Fruit fly (Drosophila melanogaster) whole organism, embryonic: ENCODE measurements around the gene brv3.

Experiments used
- ATbp ChIP-seq: fragments of 200-800 bp; sonication (Bioruptor generic); optimal IDR thresholded peaks from 2 replicates; lab custom pipeline; 2017; ENCODE audit warnings: missing biosample characterization, mild to moderate bottlenecking, missing genetic modification characterization, missing genetic modification reagents
- Atf3 ChIP-seq: fragments of 200-800 bp; sonication (Bioruptor generic); optimal IDR thresholded peaks from 3 replicates; lab custom pipeline; 2016; ENCODE audit warnings: missing biosample characterization, missing genetic modification characterization
- CG10321 ChIP-seq: fragments of 200-800 bp; sonication (Bioruptor generic); IDR thresholded peaks from 2 replicates; pipeline ENCODE4 v1.3.6; 2022; ENCODE audit warnings: missing biosample characterization, missing genetic modification characterization
- CG11398 ChIP-seq: fragments of 200-800 bp; sonication (Bioruptor generic); optimal IDR thresholded peaks from 2 replicates; lab custom pipeline; 2016; ENCODE audit warnings: missing biosample characterization, missing genetic modification characterization
- CG11504 ChIP-seq: fragments of 200-800 bp; sonication (Bioruptor generic); optimal IDR thresholded peaks from 3 replicates; lab custom pipeline; 2019; ENCODE audit warnings: missing biosample characterization, mild to moderate bottlenecking, missing genetic modification characterization, moderate library complexity
- CG11560 ChIP-seq: fragments of 200-800 bp; sonication (Bioruptor generic); IDR thresholded peaks from 3 replicates; pipeline ENCODE4 v1.3.6; 2022; ENCODE audit warnings: missing biosample characterization, missing genetic modification characterization
- CG12071 ChIP-seq: fragments of 200-800 bp; sonication (Bioruptor generic); optimal IDR thresholded peaks from 3 replicates; lab custom pipeline; 2018; ENCODE audit warnings: missing biosample characterization, mild to moderate bottlenecking, missing genetic modification characterization
- CG12104 ChIP-seq: fragments of 200-800 bp; sonication (Bioruptor generic); optimal IDR thresholded peaks from 3 replicates; lab custom pipeline; 2016; ENCODE audit warnings: missing biosample characterization, missing genetic modification characterization
- CG13296 ChIP-seq: fragments of 200-800 bp; sonication (Bioruptor generic); optimal IDR thresholded peaks from 3 replicates; lab custom pipeline; 2018; ENCODE audit warnings: missing biosample characterization, mild to moderate bottlenecking, missing genetic modification characterization
- CG17568 ChIP-seq: fragments of 200-800 bp; sonication (Bioruptor generic); optimal IDR thresholded peaks from 2 replicates; lab custom pipeline; 2018; ENCODE audit warnings: missing biosample characterization, mild to moderate bottlenecking, missing genetic modification characterization, moderate library complexity
- CG18599 ChIP-seq: fragments of 200-800 bp; sonication (Bioruptor generic); optimal IDR thresholded peaks from 3 replicates; lab custom pipeline; 2017; ENCODE audit warnings: missing biosample characterization, missing genetic modification characterization, mild to moderate bottlenecking, moderate library complexity, missing genetic modification reagents
- CG30403 ChIP-seq: fragments of 200-800 bp; sonication (Bioruptor generic); optimal IDR thresholded peaks from 3 replicates; lab custom pipeline; 2016; ENCODE audit warnings: missing biosample characterization, missing genetic modification characterization
- CG3407 ChIP-seq: fragments of 200-800 bp; sonication (Bioruptor generic); optimal IDR thresholded peaks from 2 replicates; lab custom pipeline; 2018; ENCODE audit warnings: missing biosample characterization, mild to moderate bottlenecking, missing genetic modification characterization
- CG34422 ChIP-seq: fragments of 200-800 bp; sonication (Bioruptor generic); IDR thresholded peaks from 3 replicates; pipeline ENCODE4 v1.3.6; 2022; ENCODE audit warnings: missing biosample characterization, missing genetic modification characterization
- CG5953 ChIP-seq: fragments of 200-800 bp; sonication (Bioruptor generic); IDR thresholded peaks from 2 replicates; pipeline ENCODE4 v1.3.6; 2022; ENCODE audit warnings: missing biosample characterization, missing genetic modification characterization
- CG7372 ChIP-seq: fragments of 200-800 bp; sonication (Bioruptor generic); IDR thresholded peaks from 2 replicates; pipeline ENCODE4 v1.3.6; 2022; ENCODE audit warnings: missing biosample characterization, missing genetic modification characterization
- CG8290 ChIP-seq, 3 experiments: fragments of 200-800 bp; sonication (Bioruptor generic); optimal IDR thresholded peaks; 2 replicates each; lab custom pipeline; 2016 to 2019; ENCODE audit warnings: missing biosample characterization in 3 of 3, missing genetic modification characterization in 3 of 3, mild to moderate bottlenecking in 2 of 3, moderate library complexity in 1 of 3
- CG8359 ChIP-seq: fragments of 200-800 bp; sonication (Bioruptor generic); optimal IDR thresholded peaks from 2 replicates; lab custom pipeline; 2017; ENCODE audit warnings: missing biosample characterization, mild to moderate bottlenecking, missing genetic modification characterization, borderline replicate concordance
- CG9876 ChIP-seq: fragments of 200-800 bp; sonication (Bioruptor generic); optimal IDR thresholded peaks from 2 replicates; lab custom pipeline; 2016; ENCODE audit warnings: missing biosample characterization, missing genetic modification characterization
- CG9932 ChIP-seq: fragments of 200-800 bp; sonication (Bioruptor generic); IDR thresholded peaks from 2 replicates; pipeline ENCODE4 v1.3.6; 2022; ENCODE audit warnings: missing biosample characterization, missing genetic modification characterization
- CHES-1-like ChIP-seq: fragments of 200-800 bp; sonication (Bioruptor generic); optimal IDR thresholded peaks from 2 replicates; lab custom pipeline; 2016; ENCODE audit warnings: missing biosample characterization, missing genetic modification characterization
- D19A ChIP-seq: fragments of 200-800 bp; optimal IDR thresholded peaks from 3 replicates; lab custom pipeline; 2019; ENCODE audit warnings: missing biosample characterization, mild to moderate bottlenecking, missing genetic modification characterization, moderate library complexity
- Doc2 ChIP-seq: fragments of 200-800 bp; sonication (Bioruptor generic); IDR thresholded peaks from 2 replicates; pipeline ENCODE4 v1.3.6; 2022; ENCODE audit warnings: missing biosample characterization, missing genetic modification characterization
- Hey ChIP-seq: fragments of 200-800 bp; sonication (Bioruptor generic); optimal IDR thresholded peaks from 3 replicates; lab custom pipeline; 2018; ENCODE audit warnings: missing biosample characterization, mild to moderate bottlenecking, missing genetic modification characterization
- Kr ChIP-seq: fragments of 200-800 bp; sonication (Bioruptor generic); optimal IDR thresholded peaks from 2 replicates; lab custom pipeline; 2017; ENCODE audit warnings: missing biosample characterization, mild to moderate bottlenecking, missing genetic modification characterization
- Mes4 ChIP-seq: fragments of 200-800 bp; sonication (Bioruptor generic); optimal IDR thresholded peaks from 2 replicates; lab custom pipeline; 2016; ENCODE audit warnings: missing biosample characterization, missing genetic modification characterization
- Nf-YC ChIP-seq: fragments of 200-800 bp; optimal IDR thresholded peaks from 3 replicates; lab custom pipeline; 2019; ENCODE audit warnings: missing biosample characterization, mild to moderate bottlenecking, missing genetic modification characterization, moderate library complexity
- Ptx1 ChIP-seq: fragments of 200-800 bp; sonication (Bioruptor generic); IDR thresholded peaks from 2 replicates; pipeline ENCODE4 v1.3.6; 2022; ENCODE audit warnings: missing biosample characterization, missing genetic modification characterization
- Sin3A ChIP-seq: fragments of >200 bp; optimal IDR thresholded peaks from 2 replicates; lab custom pipeline; 2018
- bowl ChIP-seq: fragments of 200-800 bp; sonication (Bioruptor generic); IDR thresholded peaks from 2 replicates; pipeline ENCODE4 v1.3.6; 2022; ENCODE audit warnings: missing biosample characterization, missing genetic modification characterization
- cato ChIP-seq: fragments of 200-800 bp; sonication (Bioruptor generic); optimal IDR thresholded peaks from 2 replicates; lab custom pipeline; 2016; ENCODE audit warnings: missing biosample characterization, missing genetic modification characterization, borderline replicate concordance
- chinmo ChIP-seq: fragments of 200-800 bp; sonication (Bioruptor generic); IDR thresholded peaks from 4 replicates; pipeline ENCODE4 v1.3.6; 2022; ENCODE audit warnings: missing biosample characterization, missing genetic modification characterization; ENCODE audit not compliant: partially characterized antibody
- croc ChIP-seq: fragments of 200-800 bp; sonication (Bioruptor generic); conservative IDR thresholded peaks from 3 replicates; pipeline ENCODE4 v1.3.6; 2022; ENCODE audit warnings: missing biosample characterization, missing genetic modification characterization
- crp ChIP-seq, 2 experiments: fragments of 200-800 bp; sonication (Bioruptor generic); optimal IDR thresholded peaks; 2 replicates in 1 of 2; 3 replicates in 1 of 2; lab custom pipeline; 2017; ENCODE audit warnings: missing biosample characterization in 2 of 2, missing genetic modification characterization in 2 of 2, mild to moderate bottlenecking in 1 of 2, moderate library complexity in 1 of 2
- dimm ChIP-seq: fragments of 200-800 bp; sonication (Bioruptor generic); IDR thresholded peaks from 2 replicates; pipeline ENCODE4 v1.3.6; 2022; ENCODE audit warnings: missing biosample characterization, missing genetic modification characterization
- dmrt99B ChIP-seq: fragments of 200-800 bp; sonication (Bioruptor generic); optimal IDR thresholded peaks from 2 replicates; lab custom pipeline; 2018; ENCODE audit warnings: missing biosample characterization, mild to moderate bottlenecking, missing genetic modification characterization, moderate library complexity
- dysf ChIP-seq: fragments of 200-800 bp; sonication (Bioruptor generic); IDR thresholded peaks from 3 replicates; pipeline ENCODE4 v1.3.6; 2022; ENCODE audit warnings: missing biosample characterization, missing genetic modification characterization
- ewg ChIP-seq: fragments of 200-800 bp; sonication (Bioruptor generic); optimal IDR thresholded peaks from 3 replicates; lab custom pipeline; 2017; ENCODE audit warnings: mild to moderate bottlenecking, missing biosample characterization, missing genetic modification reagents, missing genetic modification characterization
- fd64A ChIP-seq: fragments of 200-800 bp; sonication (Bioruptor generic); optimal IDR thresholded peaks from 3 replicates; lab custom pipeline; 2018; ENCODE audit warnings: missing biosample characterization, mild to moderate bottlenecking, missing genetic modification characterization
- jumu ChIP-seq: fragments of 200-800 bp; sonication (Bioruptor generic); optimal IDR thresholded peaks from 3 replicates; lab custom pipeline; 2016; ENCODE audit warnings: missing biosample characterization, missing genetic modification characterization
- nau ChIP-seq: fragments of 200-800 bp; sonication (Bioruptor generic); optimal IDR thresholded peaks from 3 replicates; lab custom pipeline; 2017; ENCODE audit warnings: missing biosample characterization, mild to moderate bottlenecking, missing genetic modification characterization, missing genetic modification reagents
- nmo ChIP-seq: fragments of 200-800 bp; sonication (Bioruptor generic); optimal IDR thresholded peaks from 2 replicates; lab custom pipeline; 2018; ENCODE audit warnings: missing biosample characterization, mild to moderate bottlenecking, missing genetic modification characterization, moderate library complexity
- oc ChIP-seq: fragments of 200-800 bp; sonication (Bioruptor generic); optimal IDR thresholded peaks from 2 replicates; lab custom pipeline; 2018; ENCODE audit warnings: missing biosample characterization, mild to moderate bottlenecking, missing genetic modification characterization, moderate library complexity
- pan ChIP-seq, 4 experiments: fragments of >200 bp in 3 of 4; fragments of 200-800 bp in 1 of 4; sonication (Bioruptor generic) in 1 of 4; optimal IDR thresholded peaks in 3 of 4; IDR thresholded peaks in 1 of 4; 2 replicates each; pipeline versions ENCODE4 v1.3.6 to Lab custom; 2017 to 2022; ENCODE audit warnings: missing biosample characterization in 2 of 4, missing genetic modification characterization in 2 of 4, mixed read lengths in 1 of 4
- pb ChIP-seq: fragments of 200-800 bp; sonication (Bioruptor generic); optimal IDR thresholded peaks from 3 replicates; lab custom pipeline; 2016; ENCODE audit warnings: missing biosample characterization, missing genetic modification characterization
- run ChIP-seq: fragments of 200-800 bp; sonication (Bioruptor generic); optimal IDR thresholded peaks from 3 replicates; lab custom pipeline; 2018; ENCODE audit warnings: missing biosample characterization, mild to moderate bottlenecking, missing genetic modification characterization
- sens-2 ChIP-seq: fragments of 200-800 bp; sonication (Bioruptor generic); IDR thresholded peaks from 2 replicates; pipeline ENCODE4 v1.3.6; 2022; ENCODE audit warnings: missing biosample characterization, missing genetic modification characterization
- sug ChIP-seq: fragments of 200-800 bp; optimal IDR thresholded peaks from 2 replicates; lab custom pipeline; 2019; ENCODE audit warnings: missing biosample characterization, mild to moderate bottlenecking, missing genetic modification characterization, moderate library complexity
- wek ChIP-seq: fragments of 200-800 bp; sonication (Bioruptor generic); optimal IDR thresholded peaks from 3 replicates; lab custom pipeline; 2018; ENCODE audit warnings: missing biosample characterization, mild to moderate bottlenecking, missing genetic modification characterization, moderate library complexity

brv3 gene

DNA sequence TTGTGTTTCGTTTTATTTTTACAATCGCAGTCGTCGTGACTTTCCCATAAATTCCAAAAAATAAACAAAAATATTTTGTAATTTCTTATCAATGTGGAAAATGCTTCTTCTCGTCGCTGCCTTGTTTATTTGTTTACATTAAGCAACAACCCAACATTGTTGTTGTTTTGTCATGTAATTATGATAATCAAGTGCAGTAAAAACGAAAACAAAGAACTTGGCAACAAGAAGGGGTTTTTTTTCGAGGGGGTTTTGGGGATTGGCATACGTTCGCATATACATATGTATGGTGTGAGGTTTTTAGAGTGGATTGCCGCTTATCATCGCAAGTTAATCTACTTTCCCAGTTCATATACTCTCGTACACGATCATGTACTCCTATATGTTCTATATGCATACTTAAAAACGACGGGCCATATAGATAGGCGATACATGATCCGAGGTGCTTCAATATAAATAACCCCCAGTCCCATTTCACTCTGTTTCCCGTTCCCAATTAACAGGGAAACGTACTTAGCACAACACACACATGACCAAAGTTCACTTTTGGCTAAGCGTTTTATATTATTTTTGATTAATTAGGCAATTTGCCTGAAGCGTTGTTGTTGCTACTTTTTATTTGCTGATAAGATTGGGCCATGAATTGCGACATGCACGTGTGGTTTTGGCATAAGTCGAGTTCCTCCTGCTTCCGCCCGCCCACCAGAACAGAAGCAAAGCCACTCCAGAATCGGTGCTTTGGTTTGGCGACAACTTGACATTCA is 29.3 kb upstream of the brv3 start (continued):
- TF ChIP-seq chinmo (0 out of 4 replicates have a peak, but pooled peaks have one; percentile 30), pan (optimal IDR thresholded peaks at IDR 0.05; lab: Kevin White, UChicago) (no peak), pan (GFP tag; optimal IDR thresholded peaks at IDR 0.05 in 1 of 2, IDR thresholded peaks at IDR 0.05 in 1 of 2) (no peak), CG9876 (no peak), CG9932 (GFP tag; lab: Robert Waterston, UW) (no peak), CG11504 (tag; lab: Kevin White, UChicago) (peak; percentile 26), dysf (GFP tag; lab: Robert Waterston, UW) (no peak), croc (GFP tag; lab: Robert Waterston, UW) (no peak), Kr (GFP tag; lab: Kevin White, UChicago) (no peak), cato (GFP tag; lab: Kevin White, UChicago) (no peak), nmo (GFP tag; lab: Kevin White, UChicago) (no peak), Sin3A (no peak), Mes4 (GFP tag; lab: Kevin White, UChicago) (no peak), CG11398 (GFP tag; lab: Kevin White, UChicago) (no peak), CG3407 (GFP tag; lab: Kevin White, UChicago) (peak; percentile 35), CG34422 (GFP tag; lab: Robert Waterston, UW) (no peak), CG11560 (tag; lab: Robert Waterston, UW) (no peak), CG10321 (GFP tag; lab: Robert Waterston, UW) (no peak), Nf-YC (no peak), dimm (GFP tag; lab: Robert Waterston, UW) (no peak), CG13296 (peak; percentile 25), CG18599 (GFP tag; lab: Kevin White, UChicago) (no peak), ewg (GFP tag; lab: Kevin White, UChicago) (no peak), oc (peak; percentile 19), CG7372 (no peak), Atf3 (GFP tag; lab: Kevin White, UChicago) (no peak), run (peak; percentile 15), D19A (peak; percentile 7), crp (GFP tag; optimal IDR thresholded peaks at IDR 0.05; lab: Kevin White, UChicago) (no peak), CG17568 (GFP tag; lab: Kevin White, UChicago) (peak; percentile 44), pb (GFP tag; lab: Kevin White, UChicago) (no peak), nau (GFP tag; lab: Kevin White, UChicago) (peak; percentile 9), dmrt99B (tag; lab: Kevin White, UChicago) (peak; percentile 5), wek (GFP tag; lab: Kevin White, UChicago) (peak; percentile 26), fd64A (GFP tag; lab: Kevin White, UChicago) (peak; percentile 61), ATbp (peak; percentile 72), CG5953 (GFP tag; lab: Robert Waterston, UW) (no peak), CG8290 (GFP tag; optimal IDR thresholded peaks at IDR 0.05; lab: Kevin White, UChicago) (no peak), CG8290 (tag; optimal IDR thresholded peaks at IDR 0.05; lab: Kevin White, UChicago) (no peak), Doc2 (GFP tag; lab: Robert Waterston, UW) (no peak), sug (tag; lab: Kevin White, UChicago) (peak; percentile 58), sens-2 (no peak), jumu (GFP tag; lab: Kevin White, UChicago) (no peak), Ptx1 (GFP tag; lab: Robert Waterston, UW) (no peak), CG12071 (GFP tag; lab: Kevin White, UChicago) (peak; percentile 38), CG8359 (GFP tag; lab: Kevin White, UChicago) (no peak), bowl (GFP tag; lab: Robert Waterston, UW) (no peak), Hey (tag; lab: Kevin White, UChicago) (peak; percentile 58), CG30403 (GFP tag; lab: Kevin White, UChicago) (no peak), CG12104 (GFP tag; lab: Kevin White, UChicago) (no peak), CHES-1-like (no peak)
